Worm (Caenorhabditis elegans) whole organism, dauer: ENCODE measurements around the gene C05D11.5.

ENCODE experiments used
- unc-62 ChIP-seq: sonication (generic microtip); optimal IDR thresholded peaks from 2 replicates; lab custom pipeline; 2017; ENCODE audit warnings: missing biosample characterization, missing genetic modification reagents, missing genetic modification characterization

C05D11.5 gene

DNA sequence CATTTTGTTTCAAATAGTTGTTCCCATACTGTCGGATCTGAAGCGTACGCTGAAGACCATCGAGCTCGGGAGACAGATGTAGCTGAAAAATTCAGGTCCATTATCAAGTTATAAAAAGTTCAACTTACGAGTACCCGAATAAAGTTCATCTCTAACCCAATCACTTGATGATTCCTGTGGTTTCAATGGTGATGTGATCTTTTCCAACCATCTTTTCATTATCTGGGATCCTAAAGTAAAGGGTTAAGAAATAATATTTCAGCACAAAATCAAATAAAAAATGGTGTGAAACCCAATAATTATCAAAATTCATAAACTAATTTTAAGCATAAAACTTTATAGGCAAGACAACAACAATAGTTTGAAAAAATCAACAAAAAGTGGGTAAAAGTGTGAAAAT lies 15.4 kb upstream of the C05D11.5 start, which contains the start of gene C05D11.8:
Gene C05D11.8, minus strand, starts transcription at position 101 of the 400 bp plus-strand sequence.
- no peak for TF ChIP-seq unc-62 (GFP tag; lab: Kevin White, UChicago)

DNA sequence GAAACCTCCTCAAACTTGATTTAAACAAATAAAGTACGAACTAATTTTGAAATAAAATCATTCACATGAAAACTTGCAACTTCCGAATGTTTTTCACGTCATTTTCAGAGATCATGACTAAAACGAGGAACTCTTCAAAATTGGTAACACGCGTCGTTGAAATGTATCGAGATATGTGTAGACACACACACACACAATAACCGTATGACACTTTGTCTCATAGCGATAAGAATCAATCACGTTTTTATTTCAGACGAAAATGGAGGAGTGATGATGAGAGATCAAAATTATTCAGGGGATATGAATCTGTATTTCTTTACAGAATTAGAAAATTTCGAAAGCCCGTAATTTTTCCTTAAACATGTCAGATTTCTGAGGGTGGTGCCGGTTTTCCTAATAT lies 10.9 kb upstream of the C05D11.5 start:
- TF ChIP-seq unc-62 (GFP tag; lab: Kevin White, UChicago) = no peak

DNA sequence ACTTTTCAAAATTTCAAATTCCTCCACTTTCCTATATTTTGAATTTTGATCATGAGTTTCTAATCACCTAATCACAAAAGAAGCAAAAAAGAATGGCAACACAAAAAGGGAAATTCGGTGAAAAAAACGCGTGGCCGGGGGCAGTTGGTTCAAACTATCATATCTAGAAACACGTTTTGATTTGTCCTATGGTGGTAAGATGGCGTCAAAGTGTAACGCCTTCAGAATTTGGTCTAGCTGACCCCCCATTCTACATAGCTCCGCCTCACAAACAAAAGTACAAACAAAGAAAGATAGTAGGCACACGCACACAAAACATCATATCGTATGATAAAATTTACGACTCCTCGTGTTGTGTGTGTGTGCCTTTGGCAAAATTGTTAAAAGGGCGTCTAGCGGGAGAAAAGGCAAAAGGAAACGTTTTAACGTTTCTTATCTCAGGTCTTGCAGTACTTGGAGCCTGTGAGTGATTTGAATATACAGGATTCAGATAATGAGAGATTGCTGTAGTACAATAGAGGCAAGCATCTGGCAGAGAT lies 10.2 kb upstream of the C05D11.5 start:
- no peak for TF ChIP-seq unc-62 (GFP tag; lab: Kevin White, UChicago)

DNA sequence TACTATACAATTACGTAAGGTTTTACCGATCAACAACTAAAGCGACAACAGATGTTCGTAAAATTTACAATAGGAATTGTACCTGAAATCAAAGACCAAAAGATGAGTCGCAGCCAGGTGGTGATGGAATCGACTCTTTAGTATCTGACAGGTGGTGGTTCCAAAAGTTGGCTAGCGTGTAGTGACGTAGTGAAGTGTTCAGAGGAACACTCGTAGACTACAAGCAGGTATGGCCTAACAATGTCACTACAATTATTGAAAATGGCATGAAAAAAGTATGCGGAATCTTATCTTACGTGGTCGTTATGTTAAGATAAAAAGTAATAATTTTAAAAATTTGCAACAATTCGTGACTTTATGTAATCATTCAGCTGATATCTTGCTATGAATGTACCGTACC lies 9.7 kb upstream of the C05D11.5 start:
- no peak for TF ChIP-seq unc-62 (GFP tag; lab: Kevin White, UChicago)

DNA sequence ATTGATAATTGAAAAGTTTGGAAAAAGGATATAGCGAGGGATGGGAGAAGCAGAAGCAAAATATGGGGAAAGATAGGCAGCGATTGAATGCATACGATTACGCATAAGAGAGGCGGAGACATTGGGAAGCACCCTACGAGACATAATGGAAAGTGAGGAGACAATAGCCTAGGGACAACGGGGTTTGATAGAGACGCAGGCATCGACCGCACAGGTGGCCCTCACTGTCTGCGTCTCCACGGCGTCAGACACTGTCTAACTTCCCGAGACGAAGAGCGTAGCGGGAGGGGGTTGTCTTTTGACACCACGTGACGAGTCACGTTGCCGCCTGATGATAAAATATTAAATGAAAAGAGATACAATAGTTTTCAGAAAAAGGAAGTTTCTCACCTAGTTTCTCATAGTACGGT lies 9.2 kb upstream of the C05D11.5 start:
- no peak for TF ChIP-seq unc-62 (GFP tag; lab: Kevin White, UChicago)

DNA sequence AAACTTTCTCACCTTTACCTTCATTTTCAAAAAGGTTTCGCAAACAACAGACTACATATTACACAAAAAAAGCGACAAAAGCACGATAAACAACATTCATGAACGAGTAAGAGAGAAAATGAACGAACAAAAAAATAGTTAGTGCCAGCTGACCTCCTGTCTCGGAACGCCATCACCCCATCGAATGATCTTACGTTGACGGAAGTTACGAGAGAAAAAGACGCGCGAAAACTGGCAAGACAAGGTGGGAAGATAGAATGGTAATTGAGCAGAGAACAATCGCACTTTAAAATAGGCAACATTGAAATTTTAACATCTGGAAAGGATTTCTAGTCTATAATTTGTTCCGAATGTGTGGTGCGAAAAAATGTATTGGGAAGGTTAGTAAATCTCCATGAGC lies 8.4 kb upstream of the C05D11.5 start:
- TF ChIP-seq unc-62 (GFP tag; lab: Kevin White, UChicago) = no peak

DNA sequence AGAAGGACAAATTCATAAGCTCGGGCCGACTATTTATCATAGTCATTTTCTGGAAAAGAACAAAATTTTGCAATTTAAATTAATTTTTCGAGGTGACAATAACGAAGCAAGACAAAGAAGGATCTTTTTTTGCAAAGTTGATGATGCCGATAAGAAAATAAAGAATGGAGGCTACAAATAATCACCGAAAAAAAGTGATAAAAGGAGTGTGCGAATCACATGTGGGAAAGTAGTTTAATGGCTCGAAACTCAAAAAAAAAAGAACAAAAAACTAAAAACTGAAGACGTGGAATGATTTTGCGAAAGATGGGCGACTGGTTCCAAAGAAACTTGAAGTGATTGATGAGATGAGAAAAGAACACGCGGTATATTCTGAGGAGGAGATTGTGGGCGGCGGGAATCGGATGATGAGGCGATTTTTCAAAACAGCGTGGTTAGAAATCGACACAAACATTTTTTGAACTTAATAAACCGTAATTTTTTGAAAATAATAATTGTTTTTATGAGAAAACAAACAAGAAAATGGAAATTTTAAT lies 7.7 kb upstream of the C05D11.5 start, which contains the start of gene atgl-1:
Gene atgl-1, minus strand, starts transcription at position 51 of the 536 bp plus-strand sequence.
- no peak for TF ChIP-seq unc-62 (GFP tag; lab: Kevin White, UChicago)

DNA sequence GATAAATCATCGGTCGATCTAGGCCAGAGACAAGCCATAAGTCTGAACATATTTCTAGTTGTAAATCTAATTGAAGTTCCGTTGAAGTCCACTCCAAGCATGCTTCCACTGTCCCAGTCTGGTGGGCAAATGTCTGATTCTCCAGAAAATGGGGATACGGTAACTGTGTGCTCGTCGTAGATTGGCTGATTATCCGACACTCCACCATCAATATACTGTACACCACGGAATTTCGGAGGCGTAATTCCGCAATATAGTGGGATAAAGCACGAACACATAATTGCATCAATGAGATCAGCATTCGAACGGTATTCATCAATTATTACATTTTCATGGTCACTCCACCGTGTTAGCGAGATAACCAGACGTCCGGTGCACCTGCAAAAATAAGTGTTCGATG lies 6.4 kb upstream of the C05D11.5 start:
- TF ChIP-seq unc-62 (GFP tag; lab: Kevin White, UChicago) = no peak

DNA sequence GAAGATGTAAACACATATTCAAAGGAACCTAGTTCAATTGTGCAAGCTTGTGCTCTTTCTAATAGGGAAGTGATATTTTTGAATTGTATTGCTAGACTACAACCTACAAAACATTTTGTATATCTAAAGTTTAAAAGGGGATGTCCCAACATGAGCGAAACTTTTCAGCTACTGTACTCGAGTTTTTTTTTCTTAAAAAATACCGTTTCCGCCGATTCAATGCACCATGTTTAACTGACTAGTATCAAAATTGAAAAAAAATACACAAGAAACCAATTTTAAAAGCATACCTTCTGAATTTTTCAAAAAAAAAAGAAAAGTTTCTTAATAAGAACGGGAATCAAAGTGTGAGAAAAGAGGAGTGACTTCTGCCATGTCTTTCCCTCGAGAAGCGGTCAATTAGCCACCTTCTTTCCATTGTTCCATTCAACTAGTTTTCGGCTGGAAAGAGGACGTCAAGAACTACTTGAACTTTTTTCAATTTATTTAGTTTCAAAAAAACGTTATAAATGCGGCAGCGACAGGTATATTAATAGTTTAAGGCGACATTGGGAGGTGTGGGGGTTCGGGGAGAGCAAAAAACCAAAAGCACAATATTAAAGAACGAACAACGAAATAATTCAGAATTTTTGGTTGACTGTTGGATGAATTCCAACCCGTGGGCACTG lies 3.6 kb upstream of the C05D11.5 start, which contains the start of gene nas-4:
Gene nas-4, minus strand, starts transcription at position 351 of the 668 bp plus-strand sequence.
- TF ChIP-seq unc-62 (GFP tag; lab: Kevin White, UChicago) = no peak

DNA sequence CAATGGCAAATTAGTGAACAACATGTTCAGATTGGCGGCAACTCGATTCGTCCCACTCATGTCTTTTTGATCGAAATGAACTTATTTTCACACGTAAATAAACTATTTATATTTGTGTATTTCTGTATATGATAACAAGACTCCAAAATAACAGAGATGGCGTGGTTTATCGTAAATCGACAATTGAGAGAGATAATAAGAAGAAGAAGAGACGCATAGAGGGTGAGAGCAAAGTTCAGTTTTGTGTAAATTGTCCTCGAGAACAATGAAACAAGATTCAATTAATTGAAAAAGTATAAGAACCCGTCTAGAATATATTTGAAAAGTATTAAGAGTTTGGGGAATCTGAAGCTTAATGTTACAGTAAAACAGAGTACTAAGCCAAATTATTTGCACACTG lies 384 bp downstream of the C05D11.5 start:
- TF ChIP-seq unc-62 (GFP tag; lab: Kevin White, UChicago) = no peak

DNA sequence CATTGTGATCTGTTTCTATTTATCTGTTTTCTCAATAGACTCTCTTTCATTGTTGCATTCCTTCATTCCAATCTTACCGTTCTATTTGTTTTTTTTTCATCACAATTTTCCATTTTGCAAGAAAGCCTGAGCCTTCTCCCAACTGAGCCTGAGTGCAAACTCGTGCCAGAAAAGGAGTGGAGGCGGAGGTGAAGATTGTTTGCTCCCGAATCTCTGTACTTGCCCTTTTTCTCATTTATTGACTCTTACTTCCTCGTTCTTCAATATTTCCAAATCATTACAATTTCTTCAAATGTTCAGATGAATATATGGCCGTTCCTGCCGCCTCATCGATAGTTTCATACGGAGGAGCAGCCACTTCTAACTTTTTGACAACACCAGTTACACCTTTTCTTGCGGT lies 5.0 kb downstream of the C05D11.5 start, which contains the start of gene let-756:
Gene let-756, plus strand, starts transcription at position 301 of the 400 bp plus-strand sequence.
- TF ChIP-seq unc-62 (GFP tag; lab: Kevin White, UChicago) = no peak

DNA sequence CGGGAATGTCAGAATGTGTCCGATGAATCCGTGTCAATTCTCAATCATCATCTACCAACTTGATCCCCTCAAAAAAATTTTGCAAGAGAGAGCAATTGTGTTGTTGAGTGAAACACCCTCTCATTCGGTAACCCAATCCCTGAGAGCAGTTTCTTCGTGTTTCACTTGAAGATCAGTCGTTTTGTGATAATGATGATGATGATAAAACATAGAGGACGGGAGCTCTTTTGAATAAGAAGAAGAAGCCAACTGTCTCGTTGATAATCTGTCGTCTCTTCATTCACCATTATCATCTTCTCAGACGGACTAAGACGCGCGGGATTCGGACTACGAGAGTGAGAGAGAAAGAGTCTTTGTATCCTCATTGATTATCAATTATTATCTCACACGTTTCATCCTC lies 6.7 kb downstream of the C05D11.5 start:
- TF ChIP-seq unc-62 (GFP tag; lab: Kevin White, UChicago) = no peak

DNA sequence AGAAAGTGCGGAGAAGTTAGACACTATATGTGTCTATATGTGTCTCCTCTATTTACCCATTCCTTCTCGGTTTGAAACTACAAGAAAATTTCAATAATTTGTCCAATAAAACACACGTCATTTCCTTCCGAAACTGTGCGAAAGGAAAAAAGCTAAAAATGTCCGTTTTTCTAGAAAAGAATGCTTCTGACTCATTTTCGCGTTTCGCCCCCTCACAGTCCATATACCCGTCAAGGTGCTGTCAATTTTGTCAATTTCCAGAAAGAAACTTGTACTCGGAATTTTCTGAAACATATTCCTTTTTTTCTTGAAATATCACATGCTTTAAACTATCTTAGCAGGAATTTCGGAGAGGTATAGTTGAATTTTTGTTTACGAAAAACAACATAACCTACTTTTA lies 9.0 kb downstream of the C05D11.5 start:
- TF ChIP-seq unc-62 (GFP tag; lab: Kevin White, UChicago) = no peak

DNA sequence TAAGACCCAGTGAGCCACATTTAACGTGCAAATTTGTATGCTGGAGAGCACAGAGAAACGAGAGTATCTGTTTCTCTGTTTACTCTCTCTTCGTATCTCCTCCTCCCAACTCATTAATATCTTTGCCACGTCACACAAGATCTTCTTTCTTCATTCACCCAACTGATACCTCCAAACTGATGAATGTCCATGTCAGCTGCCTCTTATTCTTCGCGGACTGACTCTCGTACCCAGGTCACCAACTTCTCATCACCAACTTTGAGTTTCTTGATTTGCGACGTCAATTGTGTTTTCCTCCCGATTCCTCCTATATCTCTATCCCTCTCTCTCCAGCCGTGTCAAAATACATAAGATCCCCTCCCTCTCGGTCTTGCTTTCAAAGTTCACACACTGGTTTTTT lies 9.5 kb downstream of the C05D11.5 start:
- TF ChIP-seq unc-62 (GFP tag; lab: Kevin White, UChicago) = no peak

DNA sequence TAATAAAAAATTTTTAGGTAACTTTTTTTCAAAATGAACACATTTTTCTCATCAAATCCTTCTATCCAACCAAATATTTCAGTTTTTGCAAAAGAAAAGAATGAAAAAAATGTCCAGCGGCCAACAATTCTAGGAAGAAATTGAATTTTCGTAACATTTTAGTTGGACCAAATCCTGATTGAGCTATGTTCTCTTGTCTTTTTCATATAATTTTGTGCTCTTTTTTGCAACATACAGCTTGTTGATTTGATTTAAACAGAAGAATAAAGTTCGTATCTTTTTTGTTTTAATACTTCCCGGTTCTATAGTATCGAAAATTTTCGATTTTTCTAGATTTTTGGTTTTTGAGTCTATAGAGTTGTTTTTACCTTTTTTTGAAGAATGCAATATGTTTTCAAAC lies 12.4 kb downstream of the C05D11.5 start:
- no peak for TF ChIP-seq unc-62 (GFP tag; lab: Kevin White, UChicago)

DNA sequence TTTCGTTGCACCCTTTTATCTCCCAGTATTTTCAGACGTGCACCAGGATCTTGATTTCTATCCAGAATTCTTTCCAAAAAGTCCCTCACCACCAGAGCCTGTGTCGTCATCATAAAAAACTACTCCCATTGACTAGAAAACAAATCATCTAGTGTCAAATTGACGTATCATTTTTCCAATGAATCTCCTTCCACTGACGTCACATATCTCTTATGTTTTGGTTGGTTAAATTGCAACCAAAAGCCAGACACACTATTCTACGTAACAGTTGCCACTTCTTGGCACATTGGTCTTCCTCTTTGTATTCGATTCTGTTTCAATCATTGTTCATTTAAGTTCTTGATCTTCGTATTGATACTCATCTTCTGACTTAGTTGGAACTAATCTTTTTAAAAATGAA lies 13.7 kb downstream of the C05D11.5 start:
- no peak for TF ChIP-seq unc-62 (GFP tag; lab: Kevin White, UChicago)

DNA sequence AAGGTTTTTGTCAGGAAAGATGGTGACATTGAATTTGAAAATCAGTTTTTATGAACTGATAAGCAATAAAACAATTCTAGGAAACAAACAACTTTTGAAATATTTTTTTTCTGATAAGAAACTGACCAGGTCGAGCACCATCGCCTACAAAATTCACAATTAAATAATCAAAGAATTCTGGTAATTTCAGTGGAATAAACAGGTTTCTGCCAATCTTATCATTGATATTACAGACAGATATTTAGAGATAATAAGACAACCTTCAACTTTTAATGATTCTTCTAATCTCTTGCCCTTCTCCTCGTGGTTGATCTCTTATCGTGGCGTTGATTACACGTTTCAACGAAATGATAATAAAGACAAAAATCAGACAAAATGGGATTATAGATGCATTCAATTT lies 15.4 kb downstream of the C05D11.5 start:
- no peak for TF ChIP-seq unc-62 (GFP tag; lab: Kevin White, UChicago)
